Fruit fly (Drosophila melanogaster): Measurements from ENCODE around the gene CG1273.

The CG1273 gene

dm6 chr3L:4293304-4293703 is 29.8 kb downstream of the CG1273 start:
- TF ChIP-seq N (GFP tag; optimal IDR thresholded peaks at IDR 0.05), result no peak
- TF ChIP-seq Rel (GFP tag; optimal IDR thresholded peaks at IDR 0.05), result no peak
- no peak for TF ChIP-seq Rel (tag; optimal IDR thresholded peaks at IDR 0.05)
- TF ChIP-seq CrebA (GFP tag; optimal IDR thresholded peaks at IDR 0.05; ENCODE audit: borderline replicate concordance), result no peak
- no peak for TF ChIP-seq jim (GFP tag; optimal IDR thresholded peaks at IDR 0.05)
- TF ChIP-seq dsf (GFP tag; optimal IDR thresholded peaks at IDR 0.05; ENCODE audit: borderline replicate concordance), result no peak
- TF ChIP-seq rgr (GFP tag; optimal IDR thresholded peaks at IDR 0.05), result no peak
- TF ChIP-seq Mio (GFP tag; optimal IDR thresholded peaks at IDR 0.05), result no peak
- no peak for TF ChIP-seq HLH106 (tag; optimal IDR thresholded peaks at IDR 0.05)
- no peak for TF ChIP-seq Vsx2 (GFP tag; optimal IDR thresholded peaks at IDR 0.05; ENCODE audit: partially characterized antibody)
- no peak for TF ChIP-seq br (GFP tag; optimal IDR thresholded peaks at IDR 0.05)
- TF ChIP-seq Sp1 (GFP tag; optimal IDR thresholded peaks at IDR 0.05), result no peak
- TF ChIP-seq OdsH (GFP tag; optimal IDR thresholded peaks at IDR 0.05), result no peak
- TF ChIP-seq Abd-B (GFP tag; optimal IDR thresholded peaks at IDR 0.05), result no peak

- TF ChIP-seq foxo (GFP tag; optimal IDR thresholded peaks at IDR 0.05) (no peak), Abd-B (GFP tag; optimal IDR thresholded peaks at IDR 0.05) (no peak), Hr78 (GFP tag; optimal IDR thresholded peaks at IDR 0.05) (no peak), Dif (GFP tag; optimal IDR thresholded peaks at IDR 0.05; ENCODE audit: partially characterized antibody) (no peak), dmrt93B (GFP tag; optimal IDR thresholded peaks at IDR 0.05) (no peak), GATAd (GFP tag; optimal IDR thresholded peaks at IDR 0.05) (no peak), CG32264 (GFP tag; optimal IDR thresholded peaks at IDR 0.05) (no peak), Mio (GFP tag; optimal IDR thresholded peaks at IDR 0.05) (no peak), ey (GFP tag; optimal IDR thresholded peaks at IDR 0.05) (no peak), dsf (GFP tag; optimal IDR thresholded peaks at IDR 0.05; ENCODE audit: borderline replicate concordance) (no peak), Hr83 (GFP tag; optimal IDR thresholded peaks at IDR 0.05; ENCODE audit: poor library complexity, severe bottlenecking) (no peak), sv (GFP tag; optimal IDR thresholded peaks at IDR 0.05) (no peak), CG9705 (GFP tag; optimal IDR thresholded peaks at IDR 0.05) (no peak), sage (GFP tag; optimal IDR thresholded peaks at IDR 0.05) (no peak), tai (GFP tag; optimal IDR thresholded peaks at IDR 0.05) (no peak), CrebA (GFP tag; optimal IDR thresholded peaks at IDR 0.05; ENCODE audit: borderline replicate concordance) (no peak)
Observed at dm6 chr3L:4293711-4294110, 30.2 kb downstream of the CG1273 start.

- TF ChIP-seq pan (optimal IDR thresholded peaks at IDR 0.05) (no peak), Myc (optimal IDR thresholded peaks at IDR 0.05) (no peak)
Observed at dm6 chr3L:4296760-4297159, 33.2 kb downstream of the CG1273 start.

dm6 chr3L:4302088-4302487 is 38.6 kb downstream of the CG1273 start:
- no peak for TF ChIP-seq CrebA (GFP tag; optimal IDR thresholded peaks at IDR 0.05; ENCODE audit: borderline replicate concordance)
- TF ChIP-seq sage (GFP tag; optimal IDR thresholded peaks at IDR 0.05), result no peak
- TF ChIP-seq jim (GFP tag; optimal IDR thresholded peaks at IDR 0.05), result no peak
- TF ChIP-seq rgr (GFP tag; optimal IDR thresholded peaks at IDR 0.05), result no peak
- TF ChIP-seq brk (GFP tag; optimal IDR thresholded peaks at IDR 0.05), result no peak
- no peak for TF ChIP-seq tai (GFP tag; optimal IDR thresholded peaks at IDR 0.05)

- TF ChIP-seq rgr (GFP tag; optimal IDR thresholded peaks at IDR 0.05), result peak; percentile 63
- peak; percentile 34 for TF ChIP-seq dmrt93B (GFP tag; optimal IDR thresholded peaks at IDR 0.05)
- peak; percentile 31 for TF ChIP-seq woc (GFP tag; optimal IDR thresholded peaks at IDR 0.05)
- no peak for TF ChIP-seq N (GFP tag; optimal IDR thresholded peaks at IDR 0.05)
- no peak for TF ChIP-seq Jra (GFP tag; optimal IDR thresholded peaks at IDR 0.05)
- TF ChIP-seq ey (GFP tag; optimal IDR thresholded peaks at IDR 0.05), result peak; percentile 68
- TF ChIP-seq Sp1 (GFP tag; optimal IDR thresholded peaks at IDR 0.05), result peak; percentile 65
- peak; percentile 77 for TF ChIP-seq h (GFP tag; optimal IDR thresholded peaks at IDR 0.05)
- peak; percentile 60 for TF ChIP-seq OdsH (GFP tag; optimal IDR thresholded peaks at IDR 0.05)
- TF ChIP-seq brk (GFP tag; optimal IDR thresholded peaks at IDR 0.05), result no peak
- peak; percentile 75 for TF ChIP-seq fru (GFP tag; optimal IDR thresholded peaks at IDR 0.05)
- TF ChIP-seq lola (GFP tag; optimal IDR thresholded peaks at IDR 0.05), result no peak
- no peak for TF ChIP-seq Myc (optimal IDR thresholded peaks at IDR 0.05)
- TF ChIP-seq foxo (GFP tag; optimal IDR thresholded peaks at IDR 0.05), result peak in 1 of 2 experiments; percentile 61
- peak; percentile 68 for TF ChIP-seq HLH106 (tag; optimal IDR thresholded peaks at IDR 0.05)
- TF ChIP-seq Mio (GFP tag; optimal IDR thresholded peaks at IDR 0.05), result no peak
- peak; percentile 59 for TF ChIP-seq br (GFP tag; optimal IDR thresholded peaks at IDR 0.05)
- no peak for TF ChIP-seq sage (GFP tag; optimal IDR thresholded peaks at IDR 0.05)
- peak; percentile 46 for TF ChIP-seq psq (GFP tag; optimal IDR thresholded peaks at IDR 0.05)
Observed at dm6 chr3L:4304244-4304959, 40.9 kb downstream of the CG1273 start.
